Worm (Caenorhabditis elegans): ENCODE measurements around the gene cdf-1.

ce11 chrX:6510627-6511026, 5.7 kb upstream of the cdf-1 start, which contains the start of gene ttr-36:
- no peak for TF ChIP-seq nhr-237 (tag; optimal IDR thresholded peaks at IDR 0.05)
- TF ChIP-seq R02D3.7 (tag; optimal IDR thresholded peaks at IDR 0.05): no peak
- no peak for TF ChIP-seq arid-1 (GFP tag; conservative IDR thresholded peaks at IDR 0.05)
- no peak for TF ChIP-seq php-3 (GFP tag; IDR thresholded peaks at IDR 0.05)
- TF ChIP-seq rbr-2 (tag; optimal IDR thresholded peaks at IDR 0.05): no peak
- no peak for TF ChIP-seq ZK337.2 (GFP tag; IDR thresholded peaks at IDR 0.05)
- TF ChIP-seq snpc-1.2 (GFP tag; IDR thresholded peaks at IDR 0.05): no peak
- no peak for TF ChIP-seq D1046.2 (GFP tag; IDR thresholded peaks at IDR 0.05)
- TF ChIP-seq saeg-2 (GFP tag; IDR thresholded peaks at IDR 0.05): no peak

Data from whole organism, L4 larva.